Worm (Caenorhabditis elegans) whole organism, young adult: Measurements from ENCODE around the gene lge-1.
A peak's percentile ranks its signal among the peaks of the same experiment; 100 is the strongest.

Experiments used
- C06A6.2 ChIP-seq: fragments of 200-800 bp; sonication (Bioruptor generic); conservative IDR thresholded peaks from 2 replicates; pipeline ENCODE4 v1.3.6; 2022; ENCODE audit warnings: missing genetic modification characterization, missing compliant biosample characterization
- C17E4.6 ChIP-seq: fragments of 200-800 bp; sonication (Bioruptor generic); IDR thresholded peaks from 2 replicates; pipeline ENCODE4 v1.3.6; 2022; ENCODE audit warnings: missing genetic modification reagents, missing genetic modification characterization, missing compliant biosample characterization
- D2030.7 ChIP-seq: fragments of 200-800 bp; sonication (Bioruptor generic); IDR thresholded peaks from 2 replicates; pipeline ENCODE4 v1.3.6; 2022; ENCODE audit warnings: missing genetic modification reagents, missing genetic modification characterization, missing compliant biosample characterization
- F23B12.7 ChIP-seq: sonication (generic microtip); optimal IDR thresholded peaks from 2 replicates; lab custom pipeline; 2017; ENCODE audit warnings: missing genetic modification characterization, mild to moderate bottlenecking, missing compliant biosample characterization, antibody characterized with exemption, moderate library complexity; ENCODE audit not compliant: insufficient read depth
- F39B2.1 ChIP-seq: fragments of 200-800 bp; sonication (Bioruptor generic); IDR thresholded peaks from 2 replicates; pipeline ENCODE4 v1.3.6; 2022; ENCODE audit warnings: missing genetic modification reagents, missing genetic modification characterization, missing compliant biosample characterization
- F57A8.1 ChIP-seq: fragments of 200-800 bp; sonication (Bioruptor generic); optimal IDR thresholded peaks from 2 replicates; lab custom pipeline; 2018; ENCODE audit warnings: mild to moderate bottlenecking, missing genetic modification characterization, moderate library complexity, missing compliant biosample characterization
- F57C9.4 ChIP-seq: sonication (generic microtip); optimal IDR thresholded peaks from 2 replicates; lab custom pipeline; 2017; ENCODE audit warnings: mild to moderate bottlenecking, missing genetic modification characterization, missing compliant biosample characterization
- K11D2.4 ChIP-seq: fragments of 200-800 bp; sonication (Bioruptor generic); IDR thresholded peaks from 2 replicates; pipeline ENCODE4 v1.3.6; 2022; ENCODE audit warnings: missing genetic modification reagents, missing genetic modification characterization, missing compliant biosample characterization
- Y56A3A.18 ChIP-seq: fragments of 200-800 bp; sonication (Bioruptor generic); IDR thresholded peaks from 2 replicates; pipeline ENCODE4 v1.3.6; 2022; ENCODE audit warnings: missing genetic modification reagents, missing genetic modification characterization, missing compliant biosample characterization
- Y95B8A.8 ChIP-seq: fragments of 200-800 bp; sonication (Bioruptor generic); IDR thresholded peaks from 2 replicates; pipeline ENCODE4 v1.3.6; 2022; ENCODE audit warnings: missing genetic modification reagents, missing genetic modification characterization, missing compliant biosample characterization
- aptf-2 ChIP-seq: fragments of 200-800 bp; sonication (Bioruptor generic); conservative IDR thresholded peaks from 2 replicates; pipeline ENCODE4 v1.3.6; 2022; ENCODE audit warnings: missing genetic modification reagents, missing genetic modification characterization, missing compliant biosample characterization
- athp-1 ChIP-seq: sonication (generic microtip); optimal IDR thresholded peaks from 2 replicates; lab custom pipeline; 2017; ENCODE audit warnings: mild to moderate bottlenecking, missing genetic modification characterization, missing compliant biosample characterization
- attf-5 ChIP-seq: fragments of 200-800 bp; sonication (Bioruptor generic); optimal IDR thresholded peaks from 2 replicates; lab custom pipeline; 2018; ENCODE audit warnings: mild to moderate bottlenecking, missing genetic modification characterization, missing compliant biosample characterization
- attf-6 ChIP-seq: fragments of 200-800 bp; sonication (Bioruptor generic); IDR thresholded peaks from 2 replicates; pipeline ENCODE4 v1.3.6; 2022; ENCODE audit warnings: missing genetic modification reagents, missing genetic modification characterization, missing compliant biosample characterization
- ceh-27 ChIP-seq: fragments of 200-800 bp; sonication (Bioruptor generic); optimal IDR thresholded peaks from 2 replicates; lab custom pipeline; 2018; ENCODE audit warnings: mild to moderate bottlenecking, missing genetic modification characterization, moderate library complexity, missing compliant biosample characterization
- ceh-40 ChIP-seq: fragments of 200-800 bp; sonication (Bioruptor generic); IDR thresholded peaks from 2 replicates; pipeline ENCODE4 v1.3.6; 2022; ENCODE audit warnings: missing genetic modification characterization, missing compliant biosample characterization
- ceh-58 ChIP-seq: fragments of 200-800 bp; sonication (Bioruptor generic); IDR thresholded peaks from 2 replicates; pipeline ENCODE4 v1.3.6; 2022; ENCODE audit warnings: missing genetic modification characterization, missing compliant biosample characterization
- ceh-79 ChIP-seq: sonication (generic microtip); optimal IDR thresholded peaks from 2 replicates; lab custom pipeline; 2017; ENCODE audit warnings: mild to moderate bottlenecking, missing genetic modification characterization, missing compliant biosample characterization
- chd-7 ChIP-seq: sonication (generic microtip); optimal IDR thresholded peaks from 2 replicates; lab custom pipeline; 2016; ENCODE audit warnings: mild to moderate bottlenecking, missing genetic modification characterization, moderate library complexity, missing compliant biosample characterization
- dpff-1 ChIP-seq: sonication (generic microtip); optimal IDR thresholded peaks from 2 replicates; lab custom pipeline; 2017; ENCODE audit warnings: mild to moderate bottlenecking, missing genetic modification characterization, missing compliant biosample characterization
- dpl-1 ChIP-seq: fragments of 150-350 bp; optimal IDR thresholded peaks from 2 replicates; lab custom pipeline; 2014; ENCODE audit warnings: missing biosample characterization, missing genetic modification reagents, missing genetic modification characterization
- him-1 ChIP-seq: sonication (generic microtip); optimal IDR thresholded peaks from 2 replicates; lab custom pipeline; 2016; ENCODE audit warnings: missing genotype, missing genetic modification reagents, missing genetic modification characterization, missing compliant biosample characterization
- lag-1 ChIP-seq: fragments of 200-800 bp; sonication (Bioruptor generic); IDR thresholded peaks from 2 replicates; pipeline ENCODE4 v1.3.6; 2022; ENCODE audit warnings: missing genetic modification reagents, missing genetic modification characterization, missing compliant biosample characterization
- lin-26 ChIP-seq: fragments of 200-800 bp; sonication (Bioruptor generic); IDR thresholded peaks from 2 replicates; pipeline ENCODE4 v1.3.6; 2022; ENCODE audit warnings: missing genetic modification reagents, missing genetic modification characterization, missing compliant biosample characterization
- lin-35 ChIP-seq, 3 experiments: fragments of 150-350 bp in 2 of 3; sonication (generic microtip) in 1 of 3; optimal IDR thresholded peaks; 2 replicates each; lab custom pipeline; 2014 to 2018; ENCODE audit warnings: missing biosample characterization in 3 of 3, missing genetic modification characterization in 3 of 3, missing genetic modification reagents in 3 of 3
- lin-54 ChIP-seq: fragments of 200-800 bp; sonication (Bioruptor generic); optimal IDR thresholded peaks from 2 replicates; lab custom pipeline; 2018; ENCODE audit warnings: mild to moderate bottlenecking, missing genetic modification characterization, missing compliant biosample characterization
- mes-4 ChIP-seq: sonication (generic microtip); optimal IDR thresholded peaks from 2 replicates; lab custom pipeline; 2016; ENCODE audit warnings: missing genotype, missing genetic modification characterization, missing compliant biosample characterization
- nfya-1 ChIP-seq: sonication (generic microtip); optimal IDR thresholded peaks from 2 replicates; lab custom pipeline; 2017; ENCODE audit warnings: antibody characterized with exemption, missing compliant biosample characterization, missing genetic modification characterization, borderline replicate concordance; ENCODE audit not compliant: insufficient read depth
- nfyb-1 ChIP-seq: fragments of 200-800 bp; sonication (Bioruptor generic); IDR thresholded peaks from 2 replicates; pipeline ENCODE4 v1.3.6; 2022; ENCODE audit warnings: missing genetic modification reagents, missing genetic modification characterization, missing compliant biosample characterization
- nhr-27 ChIP-seq: fragments of 200-800 bp; sonication (Bioruptor generic); optimal IDR thresholded peaks from 2 replicates; lab custom pipeline; 2018; ENCODE audit warnings: mild to moderate bottlenecking, missing genetic modification characterization, moderate library complexity, missing compliant biosample characterization
- pbrm-1 ChIP-seq: fragments of 200-800 bp; sonication (Bioruptor generic); IDR thresholded peaks from 2 replicates; pipeline ENCODE4 v1.3.6; 2022; ENCODE audit warnings: missing genetic modification reagents, missing genetic modification characterization, missing compliant biosample characterization
- rcor-1 ChIP-seq: fragments of 200-800 bp; sonication (Bioruptor generic); IDR thresholded peaks from 2 replicates; pipeline ENCODE4 v1.3.6; 2022; ENCODE audit warnings: missing genetic modification reagents, missing genetic modification characterization, missing compliant biosample characterization
- rec-8 ChIP-seq, 2 experiments: sonication (generic microtip); optimal IDR thresholded peaks; 2 replicates each; lab custom pipeline; 2016; ENCODE audit warnings: mild to moderate bottlenecking in 2 of 2, missing genetic modification characterization in 2 of 2, missing genetic modification reagents in 2 of 2, missing genotype in 2 of 2, missing biosample characterization in 1 of 2, missing compliant biosample characterization in 1 of 2, moderate library complexity in 1 of 2
- repo-1 ChIP-seq: sonication (generic microtip); optimal IDR thresholded peaks from 2 replicates; lab custom pipeline; 2017; ENCODE audit warnings: mild to moderate bottlenecking, missing genetic modification characterization, missing compliant biosample characterization
- sdz-38 ChIP-seq: sonication (generic microtip); optimal IDR thresholded peaks from 2 replicates; lab custom pipeline; 2016; ENCODE audit warnings: missing genotype, missing genetic modification characterization, missing compliant biosample characterization
- snpc-1.3 ChIP-seq: sonication (generic microtip); optimal IDR thresholded peaks from 2 replicates; lab custom pipeline; 2017; ENCODE audit warnings: missing genetic modification characterization, mild to moderate bottlenecking, missing compliant biosample characterization, antibody characterized with exemption, moderate library complexity, missing genotype, missing genetic modification reagents; ENCODE audit not compliant: insufficient read depth
- somi-1 ChIP-seq: fragments of 200-800 bp; sonication (Bioruptor generic); optimal IDR thresholded peaks from 2 replicates; lab custom pipeline; 2018; ENCODE audit warnings: mild to moderate bottlenecking, missing genetic modification characterization, missing compliant biosample characterization
- sptf-2 ChIP-seq: fragments of 200-800 bp; sonication (Bioruptor generic); optimal IDR thresholded peaks from 2 replicates; lab custom pipeline; 2018; ENCODE audit warnings: mild to moderate bottlenecking, missing genetic modification characterization, missing compliant biosample characterization
- tbx-9 ChIP-seq: sonication (generic microtip); optimal IDR thresholded peaks from 2 replicates; lab custom pipeline; 2016; ENCODE audit warnings: borderline replicate concordance, missing genetic modification characterization, inconsistent platforms, missing compliant biosample characterization
- tlf-1 ChIP-seq: fragments of 200-800 bp; sonication (Bioruptor generic); optimal IDR thresholded peaks from 2 replicates; lab custom pipeline; 2018; ENCODE audit warnings: mild to moderate bottlenecking, missing genetic modification characterization, missing compliant biosample characterization
- ztf-18 ChIP-seq: sonication (generic microtip); optimal IDR thresholded peaks from 2 replicates; lab custom pipeline; 2016; ENCODE audit warnings: missing genotype, mild to moderate bottlenecking, missing genetic modification characterization, missing compliant biosample characterization
- ztf-26 ChIP-seq: sonication (generic microtip); optimal IDR thresholded peaks from 2 replicates; lab custom pipeline; 2017; ENCODE audit warnings: missing genetic modification characterization, missing compliant biosample characterization
- ztf-3 ChIP-seq: fragments of 200-800 bp; sonication (Bioruptor generic); optimal IDR thresholded peaks from 2 replicates; lab custom pipeline; 2018; ENCODE audit warnings: mild to moderate bottlenecking, missing genetic modification characterization, missing compliant biosample characterization

Gene lge-1

ce11 chrX:10963453-10964046 is 2.8 kb upstream of the lge-1 start, which contains the start of gene nas-10 (continued):
- TF ChIP-seq chd-7 (tag; lab: Kevin White, UChicago) (peak; percentile 53), tlf-1 (GFP tag; lab: Kevin White, UChicago) (no peak), F39B2.1 (GFP tag; lab: Robert Waterston, UW) (no peak), nfya-1 (tag; lab: Kevin White, UChicago) (no peak), D2030.7 (GFP tag; lab: Robert Waterston, UW) (peak; percentile 73), lag-1 (GFP tag; lab: Robert Waterston, UW) (no peak), ceh-27 (GFP tag; lab: Kevin White, UChicago) (peak; percentile 40), lin-26 (GFP tag; lab: Robert Waterston, UW) (peak; percentile 95), lin-54 (no peak), attf-6 (GFP tag; lab: Robert Waterston, UW) (no peak), Y95B8A.8 (GFP tag; lab: Robert Waterston, UW) (no peak), athp-1 (tag; lab: Kevin White, UChicago) (peak; percentile 41), nhr-27 (tag; lab: Kevin White, UChicago) (peak; percentile 59), dpff-1 (tag; lab: Kevin White, UChicago) (no peak), repo-1 (tag; lab: Kevin White, UChicago) (no peak)

- no peak for TF ChIP-seq sdz-38 (tag; lab: Kevin White, UChicago)
- no peak for TF ChIP-seq snpc-1.3 (tag; lab: Kevin White, UChicago)
- TF ChIP-seq lin-35 (GFP tag; optimal IDR thresholded peaks at IDR 0.05; lab: Kevin White, UChicago) = no peak
- no peak for TF ChIP-seq ztf-18 (tag; lab: Kevin White, UChicago)
- no peak for TF ChIP-seq F57A8.1 (GFP tag; lab: Kevin White, UChicago)
- no peak for TF ChIP-seq K11D2.4 (GFP tag; lab: Robert Waterston, UW)
- no peak for TF ChIP-seq pbrm-1
- no peak for TF ChIP-seq sptf-2
- no peak for TF ChIP-seq somi-1 (GFP tag; lab: Kevin White, UChicago)
- no peak for TF ChIP-seq C06A6.2 (GFP tag; lab: Robert Waterston, UW)
- no peak for TF ChIP-seq dpl-1 (GFP tag; lab: Kevin White, UChicago)
- no peak for TF ChIP-seq lin-26 (GFP tag; lab: Robert Waterston, UW)
- no peak for TF ChIP-seq Y56A3A.18 (GFP tag; lab: Robert Waterston, UW)
- no peak for TF ChIP-seq attf-5 (GFP tag; lab: Kevin White, UChicago)
- TF ChIP-seq ztf-26 = no peak
- no peak for TF ChIP-seq aptf-2 (GFP tag; lab: Robert Waterston, UW)
- no peak for TF ChIP-seq C17E4.6 (GFP tag; lab: Robert Waterston, UW)
- TF ChIP-seq nfyb-1 = no peak
Observed at ce11 chrX:10965508-10965907, 843 bp upstream of the lge-1 start.

ce11 chrX:10967698-10968097 is 1.3 kb downstream of the lge-1 start, which contains the start of gene K09C8.9:
TSS of gene K09C8.9 (minus strand) at chrX:10967798.
- no peak for TF ChIP-seq rcor-1 (GFP tag; lab: Robert Waterston, UW)
- no peak for TF ChIP-seq rec-8 (tag; optimal IDR thresholded peaks at IDR 0.05; lab: Kevin White, UChicago)
- TF ChIP-seq mes-4 (tag; lab: Kevin White, UChicago) = no peak
- TF ChIP-seq him-1 (tag; lab: Kevin White, UChicago) = no peak
- TF ChIP-seq ztf-3 = no peak
- TF ChIP-seq ceh-40 (GFP tag; lab: Robert Waterston, UW) = no peak
- no peak for TF ChIP-seq F23B12.7 (tag; lab: Kevin White, UChicago)
- no peak for TF ChIP-seq F57C9.4 (tag; lab: Kevin White, UChicago)
- TF ChIP-seq tbx-9 (tag; lab: Kevin White, UChicago) = no peak
- TF ChIP-seq ceh-79 (tag; lab: Kevin White, UChicago) = no peak
- no peak for TF ChIP-seq ceh-58 (GFP tag; lab: Robert Waterston, UW)
- TF ChIP-seq, all 124 proteins: peak for 0
